Fruit fly (Drosophila melanogaster): Measurements from ENCODE around the gene CG10949.

The CG10949 gene

DNA sequence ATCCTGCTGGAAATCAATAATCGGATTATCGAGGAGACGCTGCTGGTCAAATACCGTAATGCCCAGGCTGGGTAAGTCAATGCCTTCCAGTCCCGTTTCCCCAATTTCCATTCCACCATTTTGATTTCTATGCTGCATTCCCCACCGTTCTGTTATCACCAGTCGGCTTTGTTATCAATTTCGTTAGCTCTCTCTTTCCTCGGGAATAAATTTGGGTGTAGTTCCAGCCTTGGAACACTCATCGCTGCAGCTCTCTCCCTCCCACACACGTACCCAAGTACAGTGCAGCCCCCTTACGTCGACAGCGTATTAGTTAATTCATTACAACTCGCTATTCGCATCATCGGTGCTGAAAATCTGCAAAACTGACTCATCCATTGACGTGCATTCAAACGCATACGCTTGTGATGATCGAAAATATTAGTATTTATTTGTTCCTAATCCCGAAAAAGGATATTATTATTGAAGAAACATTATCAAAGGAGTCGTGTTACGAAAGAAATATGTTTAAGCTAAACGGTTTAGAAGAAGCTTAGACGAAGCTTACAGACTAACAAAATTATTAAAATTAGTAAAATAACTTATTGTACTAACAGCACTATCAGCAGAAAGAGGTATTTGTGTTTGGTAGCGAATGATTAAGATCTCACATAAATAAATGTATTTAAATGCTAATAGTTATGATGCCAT, 1.0 kb upstream of the CG10949 start (continued):
- TF ChIP-seq mam (GFP tag; optimal IDR thresholded peaks at IDR 0.05), result peak; percentile 13
- no peak for TF ChIP-seq tup (GFP tag; optimal IDR thresholded peaks at IDR 0.05)
- no peak for TF ChIP-seq CG6791 (GFP tag; IDR thresholded peaks at IDR 0.05; ENCODE audit: partially characterized antibody)
- no peak for TF ChIP-seq CG7987 (GFP tag; optimal IDR thresholded peaks at IDR 0.05)
- TF ChIP-seq Drgx (GFP tag; IDR thresholded peaks at IDR 0.05), result no peak
- no peak for TF ChIP-seq CG9609 (GFP tag; optimal IDR thresholded peaks at IDR 0.05)
- TF ChIP-seq Lhr (GFP tag; optimal IDR thresholded peaks at IDR 0.05), result no peak
- TF ChIP-seq Jarid2 (GFP tag; optimal IDR thresholded peaks at IDR 0.05), result no peak
- peak; percentile 45 for TF ChIP-seq vvl (GFP tag; IDR thresholded peaks at IDR 0.05)
- no peak for TF ChIP-seq Neu2 (GFP tag; optimal IDR thresholded peaks at IDR 0.05; ENCODE audit: borderline replicate concordance)
- no peak for TF ChIP-seq Camta (GFP tag; optimal IDR thresholded peaks at IDR 0.05)
- TF ChIP-seq Trl (optimal IDR thresholded peaks at IDR 0.05), result peak in 1 of 2 experiments; percentile 70
- no peak for TF ChIP-seq Trl (GFP tag; optimal IDR thresholded peaks at IDR 0.05)
- no peak for TF ChIP-seq stc (GFP tag; IDR thresholded peaks at IDR 0.05)
- TF ChIP-seq CG4617 (GFP tag; optimal IDR thresholded peaks at IDR 0.05; ENCODE audit: borderline replicate concordance), result no peak
- TF ChIP-seq Atf3 (GFP tag; optimal IDR thresholded peaks at IDR 0.05), result no peak
- no peak for TF ChIP-seq H15 (GFP tag; IDR thresholded peaks at IDR 0.05)
- TF ChIP-seq CG3726 (GFP tag; IDR thresholded peaks at IDR 0.05), result no peak
- peak; percentile 62 for TF ChIP-seq CG32532 (GFP tag; IDR thresholded peaks at IDR 0.05)
- no peak for TF ChIP-seq CG12659 (GFP tag; optimal IDR thresholded peaks at IDR 0.05)
- TF ChIP-seq Rfx (GFP tag; IDR thresholded peaks at IDR 0.05), result peak; percentile 64
- no peak for TF ChIP-seq Lim3 (GFP tag; IDR thresholded peaks at IDR 0.05)
- 0 out of 2 replicates have a peak, but pooled peaks have one; percentile 15 for TF ChIP-seq ranshi (GFP tag; IDR thresholded peaks at IDR 0.05)
- no peak for TF ChIP-seq CG15073 (GFP tag; optimal IDR thresholded peaks at IDR 0.05)
- TF ChIP-seq Fer2 (tag; optimal IDR thresholded peaks at IDR 0.05), result no peak
- TF ChIP-seq z (GFP tag; IDR thresholded peaks at IDR 0.05), result 0 out of 3 replicates have a peak, but pooled peaks have one; percentile 12
- TF ChIP-seq zf30C (GFP tag; optimal IDR thresholded peaks at IDR 0.05), result no peak
- no peak for TF ChIP-seq Dll (GFP tag; IDR thresholded peaks at IDR 0.05; ENCODE audit: partially characterized antibody)
- peak; percentile 62; the same call in 2 of the 3 replicates for TF ChIP-seq CG11456 (GFP tag; IDR thresholded peaks at IDR 0.05)
- TF ChIP-seq da (GFP tag; optimal IDR thresholded peaks at IDR 0.05), result no peak
- peak; percentile 59 for TF ChIP-seq CG2120 (GFP tag; optimal IDR thresholded peaks at IDR 0.05)
- TF ChIP-seq CoRest (tag; optimal IDR thresholded peaks at IDR 0.05), result no peak
- peak; percentile 3 for TF ChIP-seq PHDP (tag; optimal IDR thresholded peaks at IDR 0.05)
- peak; percentile 39 for TF ChIP-seq Meics (GFP tag; optimal IDR thresholded peaks at IDR 0.05)
- no peak for TF ChIP-seq ATbp (GFP tag; optimal IDR thresholded peaks at IDR 0.05)
- no peak for TF ChIP-seq Ssrp (tag; optimal IDR thresholded peaks at IDR 0.05)
- TF ChIP-seq zfh2 (GFP tag; optimal IDR thresholded peaks at IDR 0.05), result peak; percentile 35
- no peak for TF ChIP-seq BtbVII (GFP tag; optimal IDR thresholded peaks at IDR 0.05)
- TF ChIP-seq B-H2 (GFP tag; optimal IDR thresholded peaks at IDR 0.05), result no peak
- TF ChIP-seq sd (tag; optimal IDR thresholded peaks at IDR 0.05), result no peak
- no peak for TF ChIP-seq btn (GFP tag; optimal IDR thresholded peaks at IDR 0.05)
- TF ChIP-seq stwl (tag; optimal IDR thresholded peaks at IDR 0.05), result no peak
- no peak for TF ChIP-seq Ravus (GFP tag; IDR thresholded peaks at IDR 0.05)
- TF ChIP-seq CG6175 (GFP tag; IDR thresholded peaks at IDR 0.05), result no peak
- no peak for TF ChIP-seq en (GFP tag; optimal IDR thresholded peaks at IDR 0.05)
- no peak for TF ChIP-seq pita (GFP tag; optimal IDR thresholded peaks at IDR 0.05)
- TF ChIP-seq odd (GFP tag; optimal IDR thresholded peaks at IDR 0.05), result no peak
- TF ChIP-seq wek (GFP tag; optimal IDR thresholded peaks at IDR 0.05), result no peak
- TF ChIP-seq CG7745 (tag; optimal IDR thresholded peaks at IDR 0.05), result no peak
- TF ChIP-seq nmo (GFP tag; optimal IDR thresholded peaks at IDR 0.05), result no peak
